Worm (Caenorhabditis elegans) whole organism, mixed stage, embryonic: ENCODE data around the gene C16C8.18.
"Not testable (repeated sequence)": the region's sequence is repeated elsewhere in the genome, so short reads cannot be mapped to it uniquely, and the experiment has no call there.

Source experiments
- M03D4.4 ChIP-seq: sonication (generic microtip); optimal IDR thresholded peaks from 2 replicates; lab custom pipeline; 2017; ENCODE audit warnings: mild to moderate bottlenecking, missing genetic modification characterization, missing compliant biosample characterization
- bed-3 ChIP-seq: fragments of 200-800 bp; sonication (Bioruptor generic); optimal IDR thresholded peaks from 3 replicates; lab custom pipeline; 2018; ENCODE audit warnings: mild to moderate bottlenecking, missing genetic modification characterization, moderate library complexity, missing compliant biosample characterization
- blmp-1 ChIP-seq: fragments of 150-350 bp; optimal IDR thresholded peaks from 2 replicates; lab custom pipeline; 2014; ENCODE audit warnings: missing biosample characterization, missing genetic modification characterization
- ceh-39 ChIP-seq: fragments of 150-350 bp; optimal IDR thresholded peaks from 2 replicates; lab custom pipeline; 2014; ENCODE audit warnings: missing biosample characterization, missing genetic modification characterization
- ceh-83 ChIP-seq: fragments of 200-800 bp; sonication (Bioruptor generic); optimal IDR thresholded peaks from 2 replicates; lab custom pipeline; 2018; ENCODE audit warnings: mild to moderate bottlenecking, missing genetic modification characterization, missing compliant biosample characterization
- ces-1 ChIP-seq: fragments of 150-350 bp; optimal IDR thresholded peaks from 2 replicates; lab custom pipeline; 2014; ENCODE audit warnings: missing biosample characterization, missing genetic modification reagents, missing genetic modification characterization
- cnd-1 ChIP-seq: fragments of 200-800 bp; sonication (Bioruptor generic); optimal IDR thresholded peaks from 2 replicates; lab custom pipeline; 2018; ENCODE audit warnings: mild to moderate bottlenecking, missing genetic modification characterization, missing compliant biosample characterization
- drap-1 ChIP-seq: fragments of 200-800 bp; sonication (Bioruptor generic); optimal IDR thresholded peaks from 3 replicates; lab custom pipeline; 2018; ENCODE audit warnings: mild to moderate bottlenecking, missing genetic modification characterization, missing compliant biosample characterization
- hlh-1 ChIP-seq: fragments of 150-350 bp; optimal IDR thresholded peaks from 2 replicates; lab custom pipeline; 2014; ENCODE audit warnings: missing biosample characterization, missing genetic modification reagents, missing genetic modification characterization
- lin-13 ChIP-seq: fragments of 150-350 bp; optimal IDR thresholded peaks from 2 replicates; lab custom pipeline; 2014; ENCODE audit warnings: missing biosample characterization, missing genetic modification characterization
- lin-32 ChIP-seq: fragments of 200-800 bp; sonication (Bioruptor generic); optimal IDR thresholded peaks from 2 replicates; lab custom pipeline; 2018; ENCODE audit warnings: mild to moderate bottlenecking, missing genetic modification characterization, missing compliant biosample characterization
- lsy-2 ChIP-seq: fragments of 150-350 bp; optimal IDR thresholded peaks from 2 replicates; lab custom pipeline; 2014; ENCODE audit warnings: missing biosample characterization, missing genetic modification characterization
- mab-5 ChIP-seq: fragments of 150-350 bp; optimal IDR thresholded peaks from 2 replicates; lab custom pipeline; 2014; ENCODE audit warnings: missing biosample characterization, missing genetic modification characterization
- mep-1 ChIP-seq: fragments of 150-350 bp; optimal IDR thresholded peaks from 2 replicates; lab custom pipeline; 2017; ENCODE audit warnings: missing biosample characterization, missing genetic modification reagents, missing genetic modification characterization, inconsistent platforms
- mls-2 ChIP-seq: sonication (generic microtip); optimal IDR thresholded peaks from 2 replicates; lab custom pipeline; 2016; ENCODE audit warnings: mild to moderate bottlenecking, missing genetic modification characterization, moderate library complexity, missing compliant biosample characterization
- nhr-12 ChIP-seq: fragments of 150-350 bp; optimal IDR thresholded peaks from 2 replicates; lab custom pipeline; 2014; ENCODE audit warnings: missing biosample characterization, missing genetic modification characterization
- nhr-2 ChIP-seq: fragments of 150-350 bp; optimal IDR thresholded peaks from 2 replicates; lab custom pipeline; 2014; ENCODE audit warnings: missing biosample characterization, missing genetic modification characterization
- nhr-237 ChIP-seq: fragments of 150-350 bp; optimal IDR thresholded peaks from 2 replicates; lab custom pipeline; 2014; ENCODE audit warnings: missing biosample characterization, missing genetic modification characterization
- nhr-28 ChIP-seq: fragments of 150-350 bp; optimal IDR thresholded peaks from 2 replicates; lab custom pipeline; 2014; ENCODE audit warnings: missing biosample characterization, missing genetic modification characterization
- pha-4 ChIP-seq: fragments of 150-350 bp; optimal IDR thresholded peaks from 2 replicates; lab custom pipeline; 2018; ENCODE audit warnings: missing biosample characterization, missing genetic modification reagents, missing genetic modification characterization
- sem-2 ChIP-seq: fragments of 200-800 bp; sonication (Bioruptor generic); optimal IDR thresholded peaks from 2 replicates; lab custom pipeline; 2018; ENCODE audit warnings: mild to moderate bottlenecking, missing genetic modification characterization, missing compliant biosample characterization
- snpc-4 ChIP-seq: fragments of 150-350 bp; optimal IDR thresholded peaks from 2 replicates; lab custom pipeline; 2014; ENCODE audit warnings: missing biosample characterization, missing genetic modification characterization
- sptf-1 ChIP-seq: sonication (generic microtip); optimal IDR thresholded peaks from 2 replicates; lab custom pipeline; 2017; ENCODE audit warnings: mild to moderate bottlenecking, missing genetic modification characterization, moderate library complexity, missing compliant biosample characterization
- tbx-8 ChIP-seq: fragments of 200-800 bp; sonication (Bioruptor generic); optimal IDR thresholded peaks from 2 replicates; lab custom pipeline; 2018; ENCODE audit warnings: mild to moderate bottlenecking, missing genetic modification characterization, moderate library complexity, missing compliant biosample characterization
- unc-120 ChIP-seq: sonication (generic microtip); optimal IDR thresholded peaks from 2 replicates; lab custom pipeline; 2017; ENCODE audit warnings: missing genetic modification characterization, missing compliant biosample characterization; ENCODE audit not compliant: poor library complexity, severe bottlenecking
- unc-39 ChIP-seq: fragments of 150-350 bp; optimal IDR thresholded peaks from 2 replicates; lab custom pipeline; 2014; ENCODE audit warnings: missing biosample characterization, missing genetic modification characterization
- unc-62 ChIP-seq: fragments of 150-350 bp; optimal IDR thresholded peaks from 2 replicates; lab custom pipeline; 2014; ENCODE audit warnings: missing biosample characterization, missing genetic modification reagents, missing genetic modification characterization
- zip-8 ChIP-seq: fragments of 150-350 bp; optimal IDR thresholded peaks from 2 replicates; lab custom pipeline; 2014; ENCODE audit warnings: missing biosample characterization, missing genetic modification characterization

The C16C8.18 gene

DNA sequence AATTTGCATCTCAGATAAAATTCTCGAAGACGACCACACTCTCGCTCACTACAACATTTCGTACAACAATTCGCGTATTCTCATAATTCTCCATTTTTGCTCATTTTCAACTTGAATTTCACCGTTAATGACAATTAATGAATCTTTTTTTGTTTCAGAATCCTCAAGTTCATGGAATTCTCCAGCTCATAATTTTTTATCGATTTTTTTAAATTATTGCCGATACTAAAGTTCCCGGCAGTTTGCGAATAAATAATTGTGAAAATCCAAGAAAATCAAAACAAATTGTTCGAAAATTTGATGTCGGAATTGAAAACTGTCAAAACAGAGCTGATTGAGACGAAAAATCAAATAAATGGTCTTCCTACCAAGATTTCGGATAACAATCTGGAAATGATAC, 18.4 kb downstream of the C16C8.18 start, which contains the start of gene C16C8.21:
C16C8.21 (plus strand) TSS at position 301 of the 400 bp plus-strand sequence.
- TF ChIP-seq lin-32 (GFP tag; lab: Kevin White, UChicago) (no peak), nhr-2 (tag; lab: Kevin White, UChicago) (no peak), unc-39 (tag; lab: Kevin White, UChicago) (no peak), snpc-4 (tag; lab: Kevin White, UChicago) (no peak), unc-62 (no peak), ces-1 (GFP tag; lab: Kevin White, UChicago) (no peak), ceh-83 (GFP tag; lab: Kevin White, UChicago) (no peak), lin-13 (no peak), mls-2 (no peak), bed-3 (GFP tag; lab: Kevin White, UChicago) (no peak), blmp-1 (no peak), tbx-8 (no peak), mab-5 (no peak), hlh-1 (tag; lab: Kevin White, UChicago) (no peak), M03D4.4 (tag; lab: Kevin White, UChicago) (no peak)
- TF ChIP-seq, all 35 proteins: peak for 0

- TF ChIP-seq mep-1 (tag; lab: Kevin White, UChicago) = no peak
- no peak for TF ChIP-seq lsy-2 (tag; lab: Kevin White, UChicago)
Observed at ce11 chrII:3448776-3449280, 19.3 kb downstream of the C16C8.18 start, which contains the start of gene C16C8.25. C16C8.25 (plus strand) TSS chrII:3449230.

ce11 chrII:3449514-3449913, 20.0 kb downstream of the C16C8.18 start, which contains the start of gene C16C8.14:
C16C8.14 (plus strand) TSS chrII:3449814.
- not testable (repeated sequence) for TF ChIP-seq snpc-4 (tag; lab: Kevin White, UChicago); lsy-2 (tag; lab: Kevin White, UChicago); ceh-83 (GFP tag; lab: Kevin White, UChicago)

ce11 chrII:3452421-3452820, 22.9 kb downstream of the C16C8.18 start, which contains the start of gene C16C8.12:
C16C8.12 (plus strand) TSS chrII:3452721.
- TF ChIP-seq drap-1 (GFP tag; lab: Kevin White, UChicago) (no peak), sem-2 (GFP tag; lab: Kevin White, UChicago) (no peak)

ce11 chrII:3453521-3453920, 24.0 kb downstream of the C16C8.18 start, which contains the start of gene C16C8.11:
C16C8.11 (plus strand) TSS chrII:3453708.
- no peak for TF ChIP-seq ceh-83 (GFP tag; lab: Kevin White, UChicago)
- TF ChIP-seq blmp-1 = no peak
- TF ChIP-seq bed-3 (GFP tag; lab: Kevin White, UChicago) = no peak
- no peak for TF ChIP-seq cnd-1 (tag; lab: Kevin White, UChicago)
- no peak for TF ChIP-seq lin-13
- TF ChIP-seq M03D4.4 (tag; lab: Kevin White, UChicago) = no peak
- TF ChIP-seq sem-2 (GFP tag; lab: Kevin White, UChicago) = no peak
- TF ChIP-seq lsy-2 (tag; lab: Kevin White, UChicago) = no peak
- no peak for TF ChIP-seq nhr-237
- no peak for TF ChIP-seq unc-39 (tag; lab: Kevin White, UChicago)
- TF ChIP-seq mep-1 (tag; lab: Kevin White, UChicago) = no peak
- no peak for TF ChIP-seq nhr-2 (tag; lab: Kevin White, UChicago)
- no peak for TF ChIP-seq lin-32 (GFP tag; lab: Kevin White, UChicago)
- no peak for TF ChIP-seq nhr-28
- no peak for TF ChIP-seq pha-4
- no peak for TF ChIP-seq unc-120 (tag; lab: Kevin White, UChicago)
- no peak for TF ChIP-seq sptf-1 (tag; lab: Kevin White, UChicago)
- TF ChIP-seq, all 35 proteins: peak for 0

DNA sequence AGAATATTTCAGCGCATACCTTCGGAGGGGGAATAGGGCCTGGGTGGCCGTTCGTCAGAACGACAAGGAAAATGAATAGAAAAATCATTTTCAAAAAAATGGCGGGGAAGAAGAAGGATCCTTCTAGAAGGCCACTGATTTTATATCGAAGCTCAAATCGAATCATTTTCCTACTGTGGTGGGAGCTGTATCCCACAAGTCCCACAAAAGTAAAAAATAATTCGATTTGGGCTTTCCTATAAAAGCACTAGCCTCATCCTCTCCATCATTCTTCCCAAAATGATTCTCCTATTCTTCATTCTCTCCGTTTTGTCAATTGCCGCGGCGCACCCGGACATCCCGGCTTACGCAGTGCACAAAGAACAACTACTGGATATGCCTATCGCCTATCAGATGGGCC, 28.7 kb downstream of the C16C8.18 start, which contains the start of the genes C16C8.26 and C16C8.19:
C16C8.26 (minus strand) TSS at position 101 of the 400 bp plus-strand sequence.
C16C8.19 (plus strand) TSS at position 279 of the 400 bp plus-strand sequence.
- TF ChIP-seq tbx-8 (no peak), nhr-28 (no peak), unc-62 (no peak), M03D4.4 (tag; lab: Kevin White, UChicago) (no peak), blmp-1 (no peak), mep-1 (tag; lab: Kevin White, UChicago) (no peak), mab-5 (no peak), pha-4 (no peak), zip-8 (tag; lab: Kevin White, UChicago) (no peak), snpc-4 (tag; lab: Kevin White, UChicago) (no peak), cnd-1 (tag; lab: Kevin White, UChicago) (no peak), nhr-12 (tag; lab: Kevin White, UChicago) (no peak), sem-2 (GFP tag; lab: Kevin White, UChicago) (no peak), nhr-2 (tag; lab: Kevin White, UChicago) (no peak), ces-1 (GFP tag; lab: Kevin White, UChicago) (no peak), ceh-39 (tag; lab: Kevin White, UChicago) (no peak), sptf-1 (tag; lab: Kevin White, UChicago) (no peak)
